Fruit fly (Drosophila melanogaster) whole organism, embryonic: Measurements from ENCODE around the gene mof.
A peak's percentile ranks its signal among the peaks of the same experiment; 100 is the strongest.

Source experiments
- B-H2 ChIP-seq: fragments of 200-800 bp; sonication (Bioruptor generic); optimal IDR thresholded peaks from 2 replicates; lab custom pipeline; 2018; ENCODE audit warnings: missing biosample characterization, mild to moderate bottlenecking, missing genetic modification characterization
- BEAF-32 ChIP-seq: fragments of 200-800 bp; sonication (Bioruptor generic); optimal IDR thresholded peaks from 3 replicates; lab custom pipeline; 2017; ENCODE audit warnings: missing biosample characterization, missing genetic modification characterization, mild to moderate bottlenecking, moderate library complexity, missing genetic modification reagents
- Bgb ChIP-seq: fragments of 200-800 bp; sonication (Bioruptor generic); IDR thresholded peaks from 2 replicates; pipeline ENCODE4 v1.3.6; 2022; ENCODE audit warnings: missing biosample characterization, missing genetic modification characterization; ENCODE audit not compliant: partially characterized antibody
- CG10654 ChIP-seq: fragments of 200-800 bp; sonication (Bioruptor generic); optimal IDR thresholded peaks from 2 replicates; lab custom pipeline; 2016; ENCODE audit warnings: missing biosample characterization, missing genetic modification characterization
- CG13624 ChIP-seq: fragments of 200-800 bp; sonication (Bioruptor generic); optimal IDR thresholded peaks from 2 replicates; lab custom pipeline; 2016; ENCODE audit warnings: missing biosample characterization, missing genetic modification characterization
- CG14710 ChIP-seq: fragments of 200-800 bp; sonication (Bioruptor generic); optimal IDR thresholded peaks from 3 replicates; lab custom pipeline; 2019; ENCODE audit warnings: missing biosample characterization, mild to moderate bottlenecking, missing genetic modification characterization, moderate library complexity
- CG15269 ChIP-seq: fragments of 200-800 bp; sonication (Bioruptor generic); optimal IDR thresholded peaks from 2 replicates; lab custom pipeline; 2018; ENCODE audit warnings: missing biosample characterization, mild to moderate bottlenecking, missing genetic modification characterization, moderate library complexity
- CG1529 ChIP-seq: fragments of 200-800 bp; sonication (Bioruptor generic); optimal IDR thresholded peaks from 3 replicates; lab custom pipeline; 2018; ENCODE audit warnings: missing biosample characterization, missing genetic modification characterization
- CG1647 ChIP-seq: fragments of 200-800 bp; sonication (Bioruptor generic); optimal IDR thresholded peaks from 3 replicates; lab custom pipeline; 2016; ENCODE audit warnings: missing biosample characterization, missing genetic modification characterization
- CG16863 ChIP-seq: fragments of 200-800 bp; sonication (Bioruptor generic); optimal IDR thresholded peaks from 3 replicates; lab custom pipeline; 2016; ENCODE audit warnings: missing biosample characterization, missing genetic modification characterization
- CG2120 ChIP-seq: fragments of 200-800 bp; sonication (Bioruptor generic); optimal IDR thresholded peaks from 3 replicates; lab custom pipeline; 2016; ENCODE audit warnings: missing biosample characterization, missing genetic modification characterization
- CG30403 ChIP-seq: fragments of 200-800 bp; sonication (Bioruptor generic); optimal IDR thresholded peaks from 3 replicates; lab custom pipeline; 2016; ENCODE audit warnings: missing biosample characterization, missing genetic modification characterization
- CG32532 ChIP-seq: fragments of 200-800 bp; sonication (Bioruptor generic); IDR thresholded peaks from 2 replicates; pipeline ENCODE4 v1.3.6; 2022; ENCODE audit warnings: missing biosample characterization, missing genetic modification characterization
- CG4328 ChIP-seq: fragments of 200-800 bp; sonication (Bioruptor generic); optimal IDR thresholded peaks from 3 replicates; lab custom pipeline; 2017; ENCODE audit warnings: missing biosample characterization, missing genetic modification reagents, missing genetic modification characterization
- CHES-1-like ChIP-seq: fragments of 200-800 bp; sonication (Bioruptor generic); optimal IDR thresholded peaks from 2 replicates; lab custom pipeline; 2016; ENCODE audit warnings: missing biosample characterization, missing genetic modification characterization
- Dip3 ChIP-seq: fragments of 200-800 bp; sonication (Bioruptor generic); optimal IDR thresholded peaks from 3 replicates; lab custom pipeline; 2016; ENCODE audit warnings: missing biosample characterization, missing genetic modification characterization
- Dp ChIP-seq: fragments of 200-800 bp; sonication (Bioruptor generic); optimal IDR thresholded peaks from 2 replicates; lab custom pipeline; 2018; ENCODE audit warnings: missing biosample characterization, mild to moderate bottlenecking, missing genetic modification characterization, moderate library complexity
- E2f2 ChIP-seq: fragments of 200-800 bp; sonication (Bioruptor generic); IDR thresholded peaks from 2 replicates; pipeline ENCODE4 v1.3.6; 2022; ENCODE audit warnings: missing biosample characterization, missing genetic modification characterization
- Ets65A ChIP-seq: fragments of 200-800 bp; sonication (Bioruptor generic); peaks from one replicate; lab custom pipeline; 2016; ENCODE audit warnings: missing biosample characterization, missing genetic modification characterization
- Hr78 ChIP-seq, 2 experiments: fragments of 200-800 bp in 1 of 2; fragments of >200 bp in 1 of 2; sonication (Bioruptor generic) in 1 of 2; optimal IDR thresholded peaks; 2 replicates each; lab custom pipeline; 2017 to 2019; ENCODE audit warnings: missing biosample characterization in 2 of 2, missing genetic modification characterization in 2 of 2, mild to moderate bottlenecking in 1 of 2, moderate library complexity in 1 of 2
- MBD-R2 ChIP-seq: fragments of 200-800 bp; sonication (Bioruptor generic); IDR thresholded peaks from 2 replicates; pipeline ENCODE4 v1.3.6; 2022; ENCODE audit warnings: missing biosample characterization, missing genetic modification characterization
- Mad ChIP-seq: fragments of 200-800 bp; sonication (Bioruptor generic); optimal IDR thresholded peaks from 2 replicates; lab custom pipeline; 2016; ENCODE audit warnings: missing biosample characterization, missing genetic modification characterization
- Meics ChIP-seq: fragments of 200-800 bp; sonication (Bioruptor generic); optimal IDR thresholded peaks from 2 replicates; lab custom pipeline; 2017; ENCODE audit warnings: missing biosample characterization, mild to moderate bottlenecking, missing genetic modification characterization
- NC2β ChIP-seq: fragments of 200-800 bp; sonication (Bioruptor generic); optimal IDR thresholded peaks from 2 replicates; lab custom pipeline; 2016; ENCODE audit warnings: missing biosample characterization, missing genetic modification characterization
- Oaz ChIP-seq: fragments of 200-800 bp; sonication (Bioruptor generic); IDR thresholded peaks from 2 replicates; pipeline ENCODE4 v1.3.6; 2022; ENCODE audit warnings: missing biosample characterization, missing genetic modification characterization
- Poxn ChIP-seq: fragments of 200-800 bp; sonication (Bioruptor generic); IDR thresholded peaks from 2 replicates; pipeline ENCODE4 v1.3.6; 2022; ENCODE audit warnings: missing biosample characterization, missing genetic modification characterization
- Scr ChIP-seq: fragments of 200-800 bp; sonication (Bioruptor generic); IDR thresholded peaks from 2 replicates; pipeline ENCODE4 v1.3.6; 2022; ENCODE audit warnings: missing biosample characterization, missing genetic modification characterization; ENCODE audit not compliant: partially characterized antibody
- Tbp ChIP-seq: fragments of >200 bp; optimal IDR thresholded peaks from 2 replicates; lab custom pipeline; 2018; ENCODE audit warnings: missing biosample characterization, missing genetic modification characterization
- Vsx1 ChIP-seq: fragments of 200-800 bp; sonication (Bioruptor generic); optimal IDR thresholded peaks from 2 replicates; lab custom pipeline; 2017; ENCODE audit warnings: missing biosample characterization, mild to moderate bottlenecking, missing genetic modification characterization, missing genetic modification reagents
- Xbp1 ChIP-seq: fragments of 200-800 bp; sonication (Bioruptor generic); optimal IDR thresholded peaks from 3 replicates; lab custom pipeline; 2016; ENCODE audit warnings: missing biosample characterization, mild to moderate bottlenecking, missing genetic modification characterization
- amos ChIP-seq: fragments of 200-800 bp; sonication (Bioruptor generic); IDR thresholded peaks from 2 replicates; pipeline ENCODE4 v1.3.6; 2022; ENCODE audit warnings: missing biosample characterization, missing genetic modification characterization; ENCODE audit not compliant: partially characterized antibody
- bab2 ChIP-seq: fragments of 200-800 bp; sonication (Bioruptor generic); optimal IDR thresholded peaks from 2 replicates; lab custom pipeline; 2016; ENCODE audit warnings: missing biosample characterization, missing genetic modification characterization
- bsh ChIP-seq, 2 experiments: fragments of 200-800 bp; sonication (Bioruptor generic); optimal IDR thresholded peaks; 2 replicates each; lab custom pipeline; 2017 to 2018; ENCODE audit warnings: mild to moderate bottlenecking in 2 of 2, missing biosample characterization in 2 of 2, missing genetic modification characterization in 2 of 2, moderate library complexity in 1 of 2
- chif ChIP-seq, 2 experiments: fragments of 200-800 bp; sonication (Bioruptor generic); optimal IDR thresholded peaks; 3 replicates each; lab custom pipeline; 2016; ENCODE audit warnings: missing biosample characterization in 2 of 2, missing genetic modification characterization in 2 of 2
- dm ChIP-seq: fragments of 200-800 bp; sonication (Bioruptor generic); optimal IDR thresholded peaks from 3 replicates; lab custom pipeline; 2016; ENCODE audit warnings: missing biosample characterization, missing genetic modification characterization
- gem ChIP-seq: fragments of 200-800 bp; sonication (Bioruptor generic); optimal IDR thresholded peaks from 2 replicates; lab custom pipeline; 2019; ENCODE audit warnings: missing biosample characterization, mild to moderate bottlenecking, missing genetic modification characterization, moderate library complexity
- ham ChIP-seq: fragments of 200-800 bp; sonication (Bioruptor generic); IDR thresholded peaks from 2 replicates; pipeline ENCODE4 v1.3.6; 2022; ENCODE audit warnings: missing biosample characterization, missing genetic modification characterization
- inv ChIP-seq: fragments of 200-800 bp; sonication (Bioruptor generic); IDR thresholded peaks from 2 replicates; pipeline ENCODE4 v1.3.6; 2022; ENCODE audit warnings: missing biosample characterization, missing genetic modification characterization; ENCODE audit not compliant: partially characterized antibody
- jigr1 ChIP-seq: fragments of 200-800 bp; sonication (Bioruptor generic); IDR thresholded peaks from 3 replicates; pipeline ENCODE4 v1.3.6; 2022; ENCODE audit warnings: missing biosample characterization, missing genetic modification characterization
- kah ChIP-seq: fragments of 200-800 bp; sonication (Bioruptor generic); optimal IDR thresholded peaks from 2 replicates; lab custom pipeline; 2018; ENCODE audit warnings: missing biosample characterization, mild to moderate bottlenecking, missing genetic modification characterization
- ken ChIP-seq: fragments of 200-800 bp; sonication (Bioruptor generic); IDR thresholded peaks from 3 replicates; pipeline ENCODE4 v1.3.6; 2022; ENCODE audit warnings: missing biosample characterization, missing genetic modification characterization
- luna ChIP-seq: fragments of 200-800 bp; sonication (Bioruptor generic); optimal IDR thresholded peaks from 2 replicates; lab custom pipeline; 2016; ENCODE audit warnings: missing biosample characterization, missing genetic modification characterization
- nmo ChIP-seq: fragments of 200-800 bp; sonication (Bioruptor generic); optimal IDR thresholded peaks from 2 replicates; lab custom pipeline; 2018; ENCODE audit warnings: missing biosample characterization, mild to moderate bottlenecking, missing genetic modification characterization, moderate library complexity
- nom ChIP-seq: fragments of 200-800 bp; sonication (Bioruptor generic); optimal IDR thresholded peaks from 2 replicates; lab custom pipeline; 2017; ENCODE audit warnings: missing biosample characterization, missing genetic modification characterization, mild to moderate bottlenecking, moderate library complexity, missing genetic modification reagents
- pho ChIP-seq: fragments of 200-800 bp; sonication (Bioruptor generic); optimal IDR thresholded peaks from 2 replicates; lab custom pipeline; 2016; ENCODE audit warnings: missing biosample characterization, missing genetic modification characterization
- row ChIP-seq: fragments of 200-800 bp; sonication (Bioruptor generic); IDR thresholded peaks from 3 replicates; pipeline ENCODE4 v1.3.6; 2022; ENCODE audit warnings: missing biosample characterization, missing genetic modification characterization
- scrt ChIP-seq: fragments of 200-800 bp; sonication (Bioruptor generic); optimal IDR thresholded peaks from 2 replicates; lab custom pipeline; 2018; ENCODE audit warnings: missing biosample characterization, mild to moderate bottlenecking, missing genetic modification characterization, moderate library complexity
- sisA ChIP-seq: fragments of 200-800 bp; sonication (Bioruptor generic); IDR thresholded peaks from 2 replicates; pipeline ENCODE4 v1.3.6; 2022; ENCODE audit warnings: missing biosample characterization, missing genetic modification characterization
- trh ChIP-seq: fragments of 200-800 bp; sonication (Bioruptor generic); optimal IDR thresholded peaks from 2 replicates; lab custom pipeline; 2016; ENCODE audit warnings: missing biosample characterization, missing genetic modification characterization
- twi ChIP-seq: fragments of 200-800 bp; optimal IDR thresholded peaks from 2 replicates; lab custom pipeline; 2019; ENCODE audit warnings: missing biosample characterization, mild to moderate bottlenecking, missing genetic modification characterization, moderate library complexity
- unpg ChIP-seq: fragments of 200-800 bp; sonication (Bioruptor generic); optimal IDR thresholded peaks from 3 replicates; lab custom pipeline; 2018; ENCODE audit warnings: missing biosample characterization, mild to moderate bottlenecking, missing genetic modification characterization, moderate library complexity

Gene mof

DNA sequence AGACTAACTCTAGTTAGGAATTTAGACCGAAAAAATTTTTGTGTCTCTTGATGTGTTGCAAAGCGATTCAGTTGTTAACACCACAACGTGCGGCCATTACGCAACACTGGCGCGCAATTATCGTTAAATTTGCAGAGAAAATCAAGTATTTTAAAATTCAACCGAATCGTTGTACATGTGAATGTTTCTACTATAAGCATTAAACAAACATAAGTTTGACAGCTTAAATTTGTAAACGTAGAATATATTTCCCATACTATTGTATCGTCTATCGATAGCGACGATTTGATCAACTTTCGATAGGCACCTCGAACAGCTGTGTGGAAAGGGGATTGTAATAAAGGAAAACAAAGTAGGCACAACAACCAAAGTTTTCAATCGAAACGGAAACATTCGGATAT lies 2.9 kb upstream of the mof start, which contains the start of the genes Usp30 and CG16721 (continued):
- peak; percentile 73 for TF ChIP-seq BEAF-32 (GFP tag; lab: Kevin White, UChicago)
- TF ChIP-seq bab2 (GFP tag; lab: Kevin White, UChicago), result peak; percentile 50
- peak; percentile 96 for TF ChIP-seq Ets65A
- no peak for TF ChIP-seq jigr1 (GFP tag; lab: Robert Waterston, UW)
- peak; percentile 15 for TF ChIP-seq nom (GFP tag; lab: Kevin White, UChicago)
- peak; percentile 75 for TF ChIP-seq Bgb (GFP tag; lab: Robert Waterston, UW)
- no peak for TF ChIP-seq Oaz (GFP tag; lab: Robert Waterston, UW)
- no peak for TF ChIP-seq Poxn (GFP tag; lab: Robert Waterston, UW)
- TF ChIP-seq CG30403 (GFP tag; lab: Kevin White, UChicago), result peak; percentile 51
- no peak for TF ChIP-seq Tbp (GFP tag; lab: Kevin White, UChicago)
- TF ChIP-seq trh (GFP tag; lab: Kevin White, UChicago), result no peak
- TF ChIP-seq nmo, result peak; percentile 13
- peak; percentile 68 for TF ChIP-seq CHES-1-like
- TF ChIP-seq Xbp1 (GFP tag; lab: Kevin White, UChicago), result peak; percentile 40
- TF ChIP-seq sisA (GFP tag; lab: Robert Waterston, UW), result no peak
- peak; percentile 17 for TF ChIP-seq CG10654 (GFP tag; lab: Kevin White, UChicago)
- TF ChIP-seq Dip3 (GFP tag; lab: Kevin White, UChicago), result peak; percentile 58
- TF ChIP-seq NC2β (GFP tag; lab: Kevin White, UChicago), result peak; percentile 60
- peak; percentile 60 for TF ChIP-seq B-H2
- peak; percentile 30 for TF ChIP-seq CG15269 (tag; lab: Kevin White, UChicago)
- peak; percentile 73 for TF ChIP-seq MBD-R2 (GFP tag; lab: Robert Waterston, UW)
- TF ChIP-seq scrt (GFP tag; lab: Kevin White, UChicago), result no peak
- TF ChIP-seq twi (tag; lab: Kevin White, UChicago), result no peak
- TF ChIP-seq ken, result peak; percentile 50; the same call in 2 of the 3 replicates
- peak in 1 of 2 experiments; percentile 9 for TF ChIP-seq bsh (GFP tag; optimal IDR thresholded peaks at IDR 0.05; lab: Kevin White, UChicago)
- TF ChIP-seq E2f2, result peak; percentile 46
- peak; percentile 82 for TF ChIP-seq CG2120 (GFP tag; lab: Kevin White, UChicago)
- TF ChIP-seq CG32532 (GFP tag; lab: Robert Waterston, UW), result 0 out of 2 replicates have a peak, but pooled peaks have one; percentile 28
- TF ChIP-seq row (GFP tag; lab: Robert Waterston, UW), result 0 out of 3 replicates have a peak, but pooled peaks have one; percentile 24
- no peak for TF ChIP-seq Hr78 (GFP tag; optimal IDR thresholded peaks at IDR 0.05; lab: Kevin White, UChicago)
- peak; percentile 40 for TF ChIP-seq CG16863 (GFP tag; lab: Kevin White, UChicago)
- peak; percentile 39 for TF ChIP-seq pho (GFP tag; lab: Kevin White, UChicago)
- TF ChIP-seq CG1529 (GFP tag; lab: Kevin White, UChicago), result no peak
- TF ChIP-seq Meics (GFP tag; lab: Kevin White, UChicago), result peak; percentile 26
- TF ChIP-seq gem (tag; lab: Kevin White, UChicago), result no peak
- TF ChIP-seq unpg (GFP tag; lab: Kevin White, UChicago), result peak; percentile 43
- peak; percentile 13 for TF ChIP-seq CG4328 (GFP tag; lab: Kevin White, UChicago)
- TF ChIP-seq inv, result peak; percentile 46
- TF ChIP-seq Dp (GFP tag; lab: Kevin White, UChicago), result peak; percentile 36
- no peak for TF ChIP-seq kah (GFP tag; lab: Kevin White, UChicago)
- TF ChIP-seq CG13624 (GFP tag; lab: Kevin White, UChicago), result peak; percentile 28
- peak; percentile 7 for TF ChIP-seq Mad (GFP tag; lab: Kevin White, UChicago)
- peak; percentile 33 for TF ChIP-seq CG1647 (GFP tag; lab: Kevin White, UChicago)
- peak; percentile 54 for TF ChIP-seq dm (GFP tag; lab: Kevin White, UChicago)
- TF ChIP-seq ham (GFP tag; lab: Robert Waterston, UW), result no peak
- peak; percentile 2 for TF ChIP-seq luna (GFP tag; lab: Kevin White, UChicago)
- TF ChIP-seq Scr, result peak; percentile 72
- peak; percentile 60 for TF ChIP-seq CG14710
- TF ChIP-seq amos (GFP tag; lab: Robert Waterston, UW), result peak; percentile 67
- peak; percentile 22 to 31 for TF ChIP-seq chif (GFP tag; optimal IDR thresholded peaks at IDR 0.05; lab: Kevin White, UChicago)
- TF ChIP-seq Vsx1 (GFP tag; lab: Kevin White, UChicago), result no peak
